Worm (Caenorhabditis elegans) whole organism, late embryonic: ENCODE measurements around the gene Y46G5A.20.
A peak's percentile ranks its signal among the peaks of the same experiment; 100 is the strongest.

Experiments used
- C08G9.2 ChIP-seq: sonication (generic microtip); optimal IDR thresholded peaks from 2 replicates; lab custom pipeline; 2016; ENCODE audit warnings: mild to moderate bottlenecking, missing genetic modification characterization, moderate library complexity, missing compliant biosample characterization
- F13H6.1 ChIP-seq: sonication (generic microtip); optimal IDR thresholded peaks from 2 replicates; lab custom pipeline; 2016; ENCODE audit warnings: missing genetic modification characterization, missing compliant biosample characterization
- ahr-1 ChIP-seq: sonication (generic microtip); optimal IDR thresholded peaks from 2 replicates; lab custom pipeline; 2016; ENCODE audit warnings: missing genetic modification characterization, missing compliant biosample characterization
- ceh-24 ChIP-seq: sonication (generic microtip); optimal IDR thresholded peaks from 2 replicates; lab custom pipeline; 2016; ENCODE audit warnings: mild to moderate bottlenecking, missing genetic modification characterization, missing compliant biosample characterization
- ceh-45 ChIP-seq: fragments of 200-800 bp; sonication (Bioruptor generic); IDR thresholded peaks from 2 replicates; pipeline ENCODE4 v1.3.6; 2022; ENCODE audit warnings: missing genetic modification reagents, missing genetic modification characterization, missing compliant biosample characterization
- ceh-48 ChIP-seq: sonication (generic microtip); optimal IDR thresholded peaks from 2 replicates; lab custom pipeline; 2016; ENCODE audit warnings: missing genetic modification characterization, inconsistent platforms, missing compliant biosample characterization
- ceh-9 ChIP-seq: sonication (generic microtip); optimal IDR thresholded peaks from 2 replicates; lab custom pipeline; 2016; ENCODE audit warnings: mild to moderate bottlenecking, missing genetic modification characterization, inconsistent platforms, missing compliant biosample characterization
- che-1 ChIP-seq: sonication (generic microtip); optimal IDR thresholded peaks from 2 replicates; lab custom pipeline; 2016; ENCODE audit warnings: mild to moderate bottlenecking, missing genetic modification characterization, missing compliant biosample characterization
- dmd-4 ChIP-seq: sonication (generic microtip); optimal IDR thresholded peaks from 2 replicates; lab custom pipeline; 2016; ENCODE audit warnings: borderline replicate concordance, missing genetic modification characterization, missing compliant biosample characterization
- dve-1 ChIP-seq: sonication (generic microtip); optimal IDR thresholded peaks from 2 replicates; lab custom pipeline; 2017; ENCODE audit warnings: antibody characterized with exemption, mild to moderate bottlenecking, missing genetic modification characterization, missing compliant biosample characterization
- elt-2 ChIP-seq: sonication (generic microtip); optimal IDR thresholded peaks from 2 replicates; lab custom pipeline; 2016; ENCODE audit warnings: missing genetic modification reagents, missing genetic modification characterization, missing compliant biosample characterization
- elt-4 ChIP-seq: sonication (generic microtip); optimal IDR thresholded peaks from 2 replicates; lab custom pipeline; 2016; ENCODE audit warnings: missing genetic modification characterization, missing compliant biosample characterization
- ets-4 ChIP-seq: sonication (generic microtip); optimal IDR thresholded peaks from 2 replicates; lab custom pipeline; 2016; ENCODE audit warnings: missing genetic modification characterization, missing compliant biosample characterization
- fax-1 ChIP-seq: sonication (generic microtip); optimal IDR thresholded peaks from 2 replicates; lab custom pipeline; 2016; ENCODE audit warnings: missing genotype, missing genetic modification characterization, missing compliant biosample characterization
- fkh-6 ChIP-seq: sonication (generic microtip); optimal IDR thresholded peaks from 2 replicates; lab custom pipeline; 2016; ENCODE audit warnings: missing genetic modification characterization, missing compliant biosample characterization
- gmeb-2 ChIP-seq: sonication (generic microtip); optimal IDR thresholded peaks from 2 replicates; lab custom pipeline; 2016; ENCODE audit warnings: missing genetic modification characterization, inconsistent platforms, missing compliant biosample characterization
- hlh-30 ChIP-seq: sonication (generic microtip); optimal IDR thresholded peaks from 2 replicates; lab custom pipeline; 2017; ENCODE audit warnings: antibody characterized with exemption, missing genetic modification characterization, missing compliant biosample characterization; ENCODE audit not compliant: insufficient read depth
- hlh-6 ChIP-seq: sonication (generic microtip); optimal IDR thresholded peaks from 2 replicates; lab custom pipeline; 2016; ENCODE audit warnings: missing genotype, missing genetic modification characterization, missing compliant biosample characterization
- hlh-8 ChIP-seq: sonication (generic microtip); optimal IDR thresholded peaks from 2 replicates; lab custom pipeline; 2016; ENCODE audit warnings: missing genotype, missing genetic modification characterization, missing compliant biosample characterization
- lin-11 ChIP-seq: fragments of 200-800 bp; sonication (Bioruptor generic); optimal IDR thresholded peaks from 2 replicates; lab custom pipeline; 2018; ENCODE audit warnings: mild to moderate bottlenecking, missing genetic modification characterization, missing compliant biosample characterization
- nhr-232 ChIP-seq: sonication (generic microtip); optimal IDR thresholded peaks from 2 replicates; lab custom pipeline; 2016; ENCODE audit warnings: missing genetic modification characterization, missing compliant biosample characterization
- npax-4 ChIP-seq: sonication (generic microtip); optimal IDR thresholded peaks from 2 replicates; lab custom pipeline; 2016; ENCODE audit warnings: missing genetic modification characterization, missing compliant biosample characterization
- odd-2 ChIP-seq: sonication (generic microtip); optimal IDR thresholded peaks from 2 replicates; lab custom pipeline; 2017; ENCODE audit warnings: antibody characterized with exemption, mild to moderate bottlenecking, missing genetic modification characterization, missing compliant biosample characterization
- pha-2 ChIP-seq: sonication (generic microtip); optimal IDR thresholded peaks from 2 replicates; lab custom pipeline; 2017; ENCODE audit warnings: mild to moderate bottlenecking, missing genetic modification characterization, missing compliant biosample characterization
- pros-1 ChIP-seq: fragments of 150-350 bp; optimal IDR thresholded peaks from 2 replicates; lab custom pipeline; 2014; ENCODE audit warnings: missing biosample characterization, missing genetic modification reagents, missing genetic modification characterization
- rnt-1 ChIP-seq: sonication (generic microtip); optimal IDR thresholded peaks from 2 replicates; lab custom pipeline; 2016; ENCODE audit warnings: missing genetic modification characterization, missing compliant biosample characterization
- sdc-2 ChIP-seq: sonication (generic microtip); optimal IDR thresholded peaks from 2 replicates; lab custom pipeline; 2016; ENCODE audit warnings: missing genotype, missing genetic modification characterization, missing compliant biosample characterization
- sox-4 ChIP-seq: sonication (generic microtip); optimal IDR thresholded peaks from 2 replicates; lab custom pipeline; 2017; ENCODE audit warnings: mild to moderate bottlenecking, missing genetic modification characterization, inconsistent platforms, missing compliant biosample characterization
- ttx-3 ChIP-seq: sonication (generic microtip); optimal IDR thresholded peaks from 2 replicates; lab custom pipeline; 2016; ENCODE audit warnings: missing genetic modification reagents, missing genetic modification characterization, missing compliant biosample characterization
- unc-3 ChIP-seq, 2 experiments: fragments of 200-800 bp in 1 of 2; sonication (Bioruptor generic) in 1 of 2; sonication (generic microtip) in 1 of 2; conservative IDR thresholded peaks in 1 of 2; optimal IDR thresholded peaks in 1 of 2; 2 replicates each; pipeline versions ENCODE4 v1.3.6 to Lab custom; 2016 to 2022; ENCODE audit warnings: missing compliant biosample characterization in 2 of 2, missing genetic modification characterization in 2 of 2, missing genetic modification reagents in 1 of 2
- unc-55 ChIP-seq: sonication (generic microtip); optimal IDR thresholded peaks from 2 replicates; lab custom pipeline; 2017; ENCODE audit warnings: missing biosample characterization, missing genetic modification reagents, missing genetic modification characterization
- unc-86 ChIP-seq: sonication (generic microtip); optimal IDR thresholded peaks from 2 replicates; lab custom pipeline; 2016; ENCODE audit warnings: missing genetic modification characterization, missing compliant biosample characterization
- zip-5 ChIP-seq: sonication (generic microtip); optimal IDR thresholded peaks from 2 replicates; lab custom pipeline; 2016; ENCODE audit warnings: missing genetic modification characterization, missing compliant biosample characterization

The Y46G5A.20 gene

DNA sequence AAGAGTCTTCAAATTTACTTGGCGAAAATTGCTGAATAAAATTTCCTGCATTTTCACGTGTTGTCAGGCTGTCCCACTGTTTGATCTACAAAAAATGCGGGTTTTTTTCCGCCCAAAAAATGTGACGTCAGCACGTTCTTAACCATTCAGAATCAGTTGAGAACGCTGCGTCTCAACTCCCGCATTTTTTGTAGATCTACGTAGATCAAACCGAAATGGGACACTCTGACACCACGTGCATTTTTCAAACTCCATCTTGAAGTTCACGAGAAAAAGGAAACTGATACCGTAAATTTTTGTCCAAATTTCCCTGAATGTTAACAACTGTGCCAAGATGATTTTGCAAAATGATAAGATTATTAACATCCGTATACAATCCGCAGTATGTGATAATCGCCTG lies 2.4 kb downstream of the Y46G5A.20 start:
- TF ChIP-seq gmeb-2 (tag; lab: Kevin White, UChicago) (no peak), ttx-3 (tag; lab: Kevin White, UChicago) (no peak), ceh-24 (tag; lab: Kevin White, UChicago) (no peak), pha-2 (no peak), ceh-48 (tag; lab: Kevin White, UChicago) (no peak), zip-5 (tag; lab: Kevin White, UChicago) (no peak), dmd-4 (no peak), unc-86 (tag; lab: Kevin White, UChicago) (no peak), elt-4 (tag; lab: Kevin White, UChicago) (no peak), npax-4 (tag; lab: Kevin White, UChicago) (no peak), odd-2 (tag; lab: Kevin White, UChicago) (no peak), ceh-45 (GFP tag; lab: Robert Waterston, UW) (no peak), sdc-2 (tag; lab: Kevin White, UChicago) (no peak), che-1 (no peak)

ce11 chrII:12816412-12817146 lies 5.8 kb downstream of the Y46G5A.20 start, which contains the start of gene acl-7:
Gene acl-7 (minus strand): TSS chrII:12816462.
- TF ChIP-seq unc-55 (GFP tag; lab: Kevin White, UChicago) (no peak), dve-1 (tag; lab: Kevin White, UChicago) (no peak), pros-1 (tag; lab: Kevin White, UChicago) (no peak), elt-2 (tag; lab: Kevin White, UChicago) (peak; percentile 44), hlh-8 (tag; lab: Kevin White, UChicago) (no peak), F13H6.1 (tag; lab: Kevin White, UChicago) (no peak), ahr-1 (tag; lab: Kevin White, UChicago) (no peak)

DNA sequence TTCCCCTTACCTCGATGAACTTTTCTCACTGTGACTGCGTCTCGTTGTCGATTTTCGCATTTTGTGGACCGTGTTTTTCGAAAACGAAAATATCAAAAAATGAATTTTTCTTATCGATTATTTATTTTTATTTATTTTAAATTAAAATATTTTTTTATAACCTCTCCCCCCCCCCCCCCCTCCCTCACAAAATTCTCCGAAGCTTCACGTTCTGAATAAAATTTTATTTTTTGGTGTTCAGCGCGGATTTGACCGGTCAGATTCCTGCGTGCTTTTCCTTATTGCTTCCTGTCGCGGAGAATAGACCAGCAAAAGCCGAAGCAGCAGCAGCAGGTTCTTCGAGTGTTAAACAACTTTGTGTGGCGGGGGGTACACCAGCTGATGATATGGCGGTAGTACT lies 7.7 kb downstream of the Y46G5A.20 start, which contains the start of gene Y46G5A.22:
Gene Y46G5A.22, minus strand, starts transcription at position 101 of the 400 bp plus-strand sequence.
- TF ChIP-seq ets-4 (tag; lab: Kevin White, UChicago) (no peak), nhr-232 (tag; lab: Kevin White, UChicago) (no peak), fax-1 (tag; lab: Kevin White, UChicago) (no peak), fkh-6 (tag; lab: Kevin White, UChicago) (no peak)
- TF ChIP-seq, all 69 proteins: peak for 0

DNA sequence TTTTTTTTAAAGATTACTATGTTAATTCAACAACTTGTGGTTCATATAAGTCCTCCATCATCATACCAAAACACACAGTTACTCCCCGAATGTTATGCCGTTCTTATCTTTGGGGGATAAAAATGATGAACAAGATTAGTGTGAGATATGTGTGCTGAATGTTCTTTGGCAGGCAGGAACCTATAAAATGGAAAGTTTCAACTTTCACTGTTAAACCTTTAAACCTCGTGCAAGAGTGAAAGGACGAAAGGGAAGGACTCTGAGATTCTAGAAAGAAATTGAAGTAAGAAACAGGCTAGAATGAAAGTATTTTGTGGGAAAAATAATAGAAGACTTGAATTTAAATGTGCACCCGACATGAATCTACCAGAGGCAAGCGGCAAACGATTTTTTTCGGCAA lies 9.2 kb downstream of the Y46G5A.20 start:
- no peak for TF ChIP-seq hlh-30 (tag; lab: Kevin White, UChicago)
- TF ChIP-seq ceh-9 (tag; lab: Kevin White, UChicago): no peak
- no peak for TF ChIP-seq unc-3 (GFP tag; conservative IDR thresholded peaks at IDR 0.05; lab: Robert Waterston, UW)
- TF ChIP-seq unc-3 (tag; optimal IDR thresholded peaks at IDR 0.05; lab: Kevin White, UChicago): no peak
- no peak for TF ChIP-seq hlh-8 (tag; lab: Kevin White, UChicago)
- no peak for TF ChIP-seq ahr-1 (tag; lab: Kevin White, UChicago)
- no peak for TF ChIP-seq rnt-1

ce11 chrII:12823437-12823836 lies 12.6 kb downstream of the Y46G5A.20 start, which contains the start of gene Y46G5A.36:
Gene Y46G5A.36 (plus strand): TSS chrII:12823679.
- TF ChIP-seq lin-11 (tag; lab: Kevin White, UChicago): no peak
- peak; percentile 94 for TF ChIP-seq elt-2 (tag; lab: Kevin White, UChicago)

DNA sequence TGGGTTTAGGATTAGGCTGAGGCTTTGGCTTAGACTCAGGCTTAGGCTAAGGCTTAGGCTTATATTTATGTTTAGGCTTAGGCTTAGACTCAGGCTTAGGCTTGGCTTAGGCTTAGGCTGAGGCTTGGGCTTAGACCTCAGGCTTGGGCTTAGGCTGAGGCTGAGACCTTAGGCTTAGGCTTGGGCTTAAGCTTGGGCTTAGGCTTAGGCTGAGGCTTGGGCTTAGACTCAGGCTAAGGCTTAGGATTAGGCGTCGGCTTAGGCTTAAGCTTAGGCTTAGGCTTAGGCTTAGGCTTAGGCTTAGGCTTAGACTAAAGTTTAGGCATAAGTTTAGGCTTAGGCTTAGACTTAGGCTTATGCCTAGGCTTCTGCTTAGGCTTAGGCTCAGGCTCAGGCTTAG lies 13.7 kb downstream of the Y46G5A.20 start:
- TF ChIP-seq sox-4 (tag; lab: Kevin White, UChicago): peak; percentile 10
- TF ChIP-seq C08G9.2 (tag; lab: Kevin White, UChicago): no peak
- peak; percentile 71 for TF ChIP-seq hlh-6
- peak; percentile 96 for TF ChIP-seq dve-1 (tag; lab: Kevin White, UChicago)
